Fruit fly (Drosophila melanogaster): ENCODE measurements around the gene CG4553.

- TF ChIP-seq CG8478 (optimal IDR thresholded peaks at IDR 0.05) (no peak), CTCF (optimal IDR thresholded peaks at IDR 0.05) (no peak)
Observed at dm6 chr3R:25476744-25477143, at the start of gene CG4553, which contains the start of gene MED28.

Measured in S2 (cell line).